Fruit fly (Drosophila melanogaster) whole organism, embryonic: Measurements from ENCODE around the gene DPCoAC.

Experiments
- Atf6 ChIP-seq: fragments of 200-800 bp; sonication (Bioruptor generic); IDR thresholded peaks from 2 replicates; pipeline ENCODE4 v1.3.6; 2022; ENCODE audit warnings: missing biosample characterization, missing genetic modification characterization
- Bdp1 ChIP-seq: fragments of 200-800 bp; sonication (Bioruptor generic); optimal IDR thresholded peaks from 3 replicates; lab custom pipeline; 2016; ENCODE audit warnings: missing biosample characterization, missing genetic modification characterization
- CG10431 ChIP-seq: fragments of 200-800 bp; sonication (Bioruptor generic); optimal IDR thresholded peaks from 3 replicates; lab custom pipeline; 2018; ENCODE audit warnings: missing biosample characterization, mild to moderate bottlenecking, missing genetic modification characterization
- CG10959 ChIP-seq: fragments of 200-800 bp; sonication (Bioruptor generic); IDR thresholded peaks from 2 replicates; pipeline ENCODE4 v1.3.6; 2022; ENCODE audit warnings: missing biosample characterization, missing genetic modification characterization
- CG11093 ChIP-seq: fragments of 200-800 bp; sonication (Bioruptor generic); IDR thresholded peaks from 3 replicates; pipeline ENCODE4 v1.3.6; 2022; ENCODE audit warnings: missing biosample characterization, missing genetic modification characterization
- CG11504 ChIP-seq: fragments of 200-800 bp; sonication (Bioruptor generic); optimal IDR thresholded peaks from 3 replicates; lab custom pipeline; 2019; ENCODE audit warnings: missing biosample characterization, mild to moderate bottlenecking, missing genetic modification characterization, moderate library complexity
- CG12391 ChIP-seq: fragments of 200-800 bp; sonication (Bioruptor generic); optimal IDR thresholded peaks from 3 replicates; lab custom pipeline; 2018; ENCODE audit warnings: missing biosample characterization, mild to moderate bottlenecking, missing genetic modification characterization, moderate library complexity
- CG13296 ChIP-seq: fragments of 200-800 bp; sonication (Bioruptor generic); optimal IDR thresholded peaks from 3 replicates; lab custom pipeline; 2018; ENCODE audit warnings: missing biosample characterization, mild to moderate bottlenecking, missing genetic modification characterization
- CG13894 ChIP-seq: fragments of 200-800 bp; sonication (Bioruptor generic); optimal IDR thresholded peaks from 3 replicates; lab custom pipeline; 2018; ENCODE audit warnings: missing biosample characterization, mild to moderate bottlenecking, missing genetic modification characterization, moderate library complexity
- CG14014 ChIP-seq: fragments of 200-800 bp; sonication (Bioruptor generic); IDR thresholded peaks from 2 replicates; pipeline ENCODE4 v1.3.6; 2022; ENCODE audit warnings: missing biosample characterization, missing genetic modification characterization
- CG14441 ChIP-seq: fragments of 200-800 bp; sonication (Bioruptor generic); IDR thresholded peaks from 2 replicates; pipeline ENCODE4 v1.3.6; 2022; ENCODE audit warnings: missing biosample characterization, missing genetic modification characterization
- CG15601 ChIP-seq: fragments of 200-800 bp; sonication (Bioruptor generic); optimal IDR thresholded peaks from 3 replicates; lab custom pipeline; 2019; ENCODE audit warnings: missing biosample characterization, mild to moderate bottlenecking, missing genetic modification characterization, moderate library complexity
- CG16813 ChIP-seq: fragments of 200-800 bp; sonication (Bioruptor generic); IDR thresholded peaks from 3 replicates; pipeline ENCODE4 v1.3.6; 2022; ENCODE audit warnings: missing biosample characterization, missing genetic modification characterization; ENCODE audit not compliant: partially characterized antibody
- CG17385 ChIP-seq: fragments of 200-800 bp; sonication (Bioruptor generic); optimal IDR thresholded peaks from 3 replicates; lab custom pipeline; 2018; ENCODE audit warnings: missing biosample characterization, mild to moderate bottlenecking, missing genetic modification characterization
- CG17912 ChIP-seq: fragments of 200-800 bp; sonication (Bioruptor generic); optimal IDR thresholded peaks from 2 replicates; lab custom pipeline; 2018; ENCODE audit warnings: missing biosample characterization, mild to moderate bottlenecking, missing genetic modification characterization
- CG1832 ChIP-seq: fragments of 200-800 bp; sonication (Bioruptor generic); optimal IDR thresholded peaks from 2 replicates; lab custom pipeline; 2017; ENCODE audit warnings: missing biosample characterization, mild to moderate bottlenecking, missing genetic modification characterization, inconsistent platforms
- CG34422 ChIP-seq: fragments of 200-800 bp; sonication (Bioruptor generic); IDR thresholded peaks from 3 replicates; pipeline ENCODE4 v1.3.6; 2022; ENCODE audit warnings: missing biosample characterization, missing genetic modification characterization
- CG4707 ChIP-seq: fragments of 200-800 bp; sonication (Bioruptor generic); optimal IDR thresholded peaks from 2 replicates; lab custom pipeline; 2018; ENCODE audit warnings: missing biosample characterization, mild to moderate bottlenecking, missing genetic modification characterization, moderate library complexity
- CG4730 ChIP-seq: fragments of 200-800 bp; sonication (Bioruptor generic); IDR thresholded peaks from 2 replicates; pipeline ENCODE4 v1.3.6; 2022; ENCODE audit warnings: missing biosample characterization, missing genetic modification characterization
- CG6683 ChIP-seq: fragments of 200-800 bp; sonication (Bioruptor generic); optimal IDR thresholded peaks from 2 replicates; lab custom pipeline; 2017; ENCODE audit warnings: missing biosample characterization, mild to moderate bottlenecking, missing genetic modification characterization, missing genetic modification reagents
- CG6689 ChIP-seq: fragments of 200-800 bp; sonication (Bioruptor generic); IDR thresholded peaks from 2 replicates; pipeline ENCODE4 v1.3.6; 2022; ENCODE audit warnings: missing biosample characterization, missing genetic modification characterization
- CG7271 ChIP-seq: fragments of 200-800 bp; sonication (Bioruptor generic); optimal IDR thresholded peaks from 2 replicates; lab custom pipeline; 2018; ENCODE audit warnings: missing biosample characterization, mild to moderate bottlenecking, missing genetic modification characterization, moderate library complexity
- CG8765 ChIP-seq: fragments of 200-800 bp; sonication (Bioruptor generic); IDR thresholded peaks from 2 replicates; pipeline ENCODE4 v1.3.6; 2022; ENCODE audit warnings: missing biosample characterization, missing genetic modification characterization
- Dip2 ChIP-seq: fragments of 200-800 bp; sonication (Bioruptor generic); IDR thresholded peaks from 2 replicates; pipeline ENCODE4 v1.3.6; 2022; ENCODE audit warnings: missing biosample characterization, missing genetic modification characterization
- Doc3 ChIP-seq: fragments of 200-800 bp; sonication (Bioruptor generic); IDR thresholded peaks from 3 replicates; pipeline ENCODE4 v1.3.6; 2022; ENCODE audit warnings: missing biosample characterization, missing genetic modification characterization; ENCODE audit not compliant: partially characterized antibody
- ERR ChIP-seq: fragments of 200-800 bp; sonication (Bioruptor generic); optimal IDR thresholded peaks from 2 replicates; lab custom pipeline; 2016; ENCODE audit warnings: missing biosample characterization, missing genetic modification characterization
- Hand ChIP-seq: fragments of 200-800 bp; sonication (Bioruptor generic); optimal IDR thresholded peaks from 2 replicates; lab custom pipeline; 2017; ENCODE audit warnings: mild to moderate bottlenecking, missing biosample characterization, missing genetic modification reagents, missing genetic modification characterization
- Meics ChIP-seq: fragments of 200-800 bp; sonication (Bioruptor generic); optimal IDR thresholded peaks from 2 replicates; lab custom pipeline; 2017; ENCODE audit warnings: missing biosample characterization, mild to moderate bottlenecking, missing genetic modification characterization
- NFAT ChIP-seq: fragments of 200-800 bp; sonication (Bioruptor generic); IDR thresholded peaks from 2 replicates; pipeline ENCODE4 v1.3.6; 2022; ENCODE audit warnings: missing biosample characterization, missing genetic modification characterization
- Sin3A ChIP-seq: fragments of >200 bp; optimal IDR thresholded peaks from 2 replicates; lab custom pipeline; 2018
- Spps ChIP-seq: fragments of 200-800 bp; sonication (Bioruptor generic); optimal IDR thresholded peaks from 2 replicates; lab custom pipeline; 2018; ENCODE audit warnings: missing biosample characterization, mild to moderate bottlenecking, missing genetic modification characterization
- chinmo ChIP-seq: fragments of 200-800 bp; sonication (Bioruptor generic); IDR thresholded peaks from 4 replicates; pipeline ENCODE4 v1.3.6; 2022; ENCODE audit warnings: missing biosample characterization, missing genetic modification characterization; ENCODE audit not compliant: partially characterized antibody
- chn ChIP-seq: fragments of 200-800 bp; sonication (Bioruptor generic); optimal IDR thresholded peaks from 2 replicates; lab custom pipeline; 2016; ENCODE audit warnings: missing biosample characterization, missing genetic modification characterization
- croc ChIP-seq: fragments of 200-800 bp; sonication (Bioruptor generic); conservative IDR thresholded peaks from 3 replicates; pipeline ENCODE4 v1.3.6; 2022; ENCODE audit warnings: missing biosample characterization, missing genetic modification characterization
- dimm ChIP-seq: fragments of 200-800 bp; sonication (Bioruptor generic); IDR thresholded peaks from 2 replicates; pipeline ENCODE4 v1.3.6; 2022; ENCODE audit warnings: missing biosample characterization, missing genetic modification characterization
- dysf ChIP-seq: fragments of 200-800 bp; sonication (Bioruptor generic); IDR thresholded peaks from 3 replicates; pipeline ENCODE4 v1.3.6; 2022; ENCODE audit warnings: missing biosample characterization, missing genetic modification characterization
- gro ChIP-seq: fragments of 200-800 bp; sonication (Bioruptor generic); optimal IDR thresholded peaks from 2 replicates; lab custom pipeline; 2016; ENCODE audit warnings: missing biosample characterization, missing genetic modification characterization
- hbn ChIP-seq: fragments of 200-800 bp; sonication (Bioruptor generic); IDR thresholded peaks from 2 replicates; pipeline ENCODE4 v1.3.6; 2022; ENCODE audit warnings: missing biosample characterization, missing genetic modification characterization; ENCODE audit not compliant: partially characterized antibody
- kni ChIP-seq: fragments of 200-800 bp; sonication (Bioruptor generic); optimal IDR thresholded peaks from 3 replicates; lab custom pipeline; 2017; ENCODE audit warnings: mild to moderate bottlenecking, missing biosample characterization, missing genetic modification reagents, missing genetic modification characterization
- mam ChIP-seq: fragments of 200-800 bp; sonication (Bioruptor generic); optimal IDR thresholded peaks from 3 replicates; lab custom pipeline; 2016; ENCODE audit warnings: missing biosample characterization, missing genetic modification characterization
- nau ChIP-seq: fragments of 200-800 bp; sonication (Bioruptor generic); optimal IDR thresholded peaks from 3 replicates; lab custom pipeline; 2017; ENCODE audit warnings: missing biosample characterization, mild to moderate bottlenecking, missing genetic modification characterization, missing genetic modification reagents
- nmo ChIP-seq: fragments of 200-800 bp; sonication (Bioruptor generic); optimal IDR thresholded peaks from 2 replicates; lab custom pipeline; 2018; ENCODE audit warnings: missing biosample characterization, mild to moderate bottlenecking, missing genetic modification characterization, moderate library complexity
- onecut ChIP-seq: fragments of 200-800 bp; sonication (Bioruptor generic); IDR thresholded peaks from 2 replicates; pipeline ENCODE4 v1.3.6; 2022; ENCODE audit warnings: missing biosample characterization, missing genetic modification characterization
- p53 ChIP-seq: fragments of 200-800 bp; sonication (Bioruptor generic); optimal IDR thresholded peaks from 2 replicates; lab custom pipeline; 2016; ENCODE audit warnings: missing biosample characterization, missing genetic modification characterization
- pzg ChIP-seq: fragments of 200-800 bp; sonication (Bioruptor generic); optimal IDR thresholded peaks from 3 replicates; lab custom pipeline; 2018; ENCODE audit warnings: missing biosample characterization, mild to moderate bottlenecking, missing genetic modification characterization, moderate library complexity
- trem ChIP-seq: fragments of 200-800 bp; optimal IDR thresholded peaks from 3 replicates; lab custom pipeline; 2019; ENCODE audit warnings: missing biosample characterization, mild to moderate bottlenecking, missing genetic modification characterization, moderate library complexity
- trh ChIP-seq: fragments of 200-800 bp; sonication (Bioruptor generic); optimal IDR thresholded peaks from 2 replicates; lab custom pipeline; 2016; ENCODE audit warnings: missing biosample characterization, missing genetic modification characterization
- unc-4 ChIP-seq: fragments of 200-800 bp; sonication (Bioruptor generic); IDR thresholded peaks from 2 replicates; pipeline ENCODE4 v1.3.6; 2022; ENCODE audit warnings: missing biosample characterization, missing genetic modification characterization; ENCODE audit not compliant: partially characterized antibody

DPCoAC gene

dm6 chr3R:20594194-20595144 is 37.0 kb upstream of the DPCoAC start (continued):
- TF ChIP-seq CG11093 (GFP tag; lab: Robert Waterston, UW) (peak; percentile 69; the same call in 2 of the 3 replicates), kni (GFP tag; lab: Kevin White, UChicago) (peak; percentile 23), dysf (GFP tag; lab: Robert Waterston, UW) (peak; percentile 88), CG10431 (peak; percentile 74), nmo (peak; percentile 98), CG14014 (peak; percentile 68), CG6689 (GFP tag; lab: Robert Waterston, UW) (peak; percentile 92), CG6683 (GFP tag; lab: Kevin White, UChicago) (peak; percentile 80), CG7271 (tag; lab: Kevin White, UChicago) (peak; percentile 88), unc-4 (no peak), trem (peak; percentile 90), p53 (GFP tag; lab: Kevin White, UChicago) (no peak), CG11504 (tag; lab: Kevin White, UChicago) (peak; percentile 95), Bdp1 (GFP tag; lab: Kevin White, UChicago) (no peak), Sin3A (lab: Kevin White, UChicago) (no peak), NFAT (GFP tag; lab: Robert Waterston, UW) (0 out of 2 replicates have a peak, but pooled peaks have one; percentile 8), CG17912 (GFP tag; lab: Kevin White, UChicago) (no peak), onecut (GFP tag; lab: Robert Waterston, UW) (peak; percentile 67), gro (GFP tag; lab: Kevin White, UChicago) (no peak), chn (no peak), CG12391 (tag; lab: Kevin White, UChicago) (peak; percentile 96), pzg (no peak), Doc3 (GFP tag; lab: Robert Waterston, UW) (no peak), CG17385 (GFP tag; lab: Kevin White, UChicago) (peak; percentile 82), mam (GFP tag; lab: Kevin White, UChicago) (no peak), CG15601 (tag; lab: Kevin White, UChicago) (peak; percentile 93), Meics (peak; percentile 87), chinmo (GFP tag; lab: Robert Waterston, UW) (no peak), trh (peak; percentile 70), CG13894 (tag; lab: Kevin White, UChicago) (no peak), croc (GFP tag; lab: Robert Waterston, UW) (peak; percentile 92), CG10959 (GFP tag; lab: Robert Waterston, UW) (peak; percentile 64; the same call in 1 of the 2 replicates), Hand (peak; percentile 47), CG8765 (GFP tag; lab: Robert Waterston, UW) (no peak; the same call in 1 of the 2 replicates), Dip2 (GFP tag; lab: Robert Waterston, UW) (no peak), CG4707 (GFP tag; lab: Kevin White, UChicago) (peak; percentile 33), CG1832 (GFP tag; lab: Kevin White, UChicago) (peak; percentile 59), CG4730 (peak; percentile 52), CG34422 (GFP tag; lab: Robert Waterston, UW) (peak; percentile 35), dimm (GFP tag; lab: Robert Waterston, UW) (no peak), nau (peak; percentile 51), hbn (GFP tag; lab: Robert Waterston, UW) (no peak), CG16813 (GFP tag; lab: Robert Waterston, UW) (no peak), CG14441 (GFP tag; lab: Robert Waterston, UW) (peak; percentile 64), Spps (tag; lab: Kevin White, UChicago) (peak; percentile 95), Atf6 (GFP tag; lab: Robert Waterston, UW) (peak; percentile 28; the same call in 1 of the 2 replicates), ERR (GFP tag; lab: Kevin White, UChicago) (no peak), CG13296 (GFP tag; lab: Kevin White, UChicago) (peak; percentile 83)
